Worm (Caenorhabditis elegans): ENCODE data around the gene C05E11.6.

DNA sequence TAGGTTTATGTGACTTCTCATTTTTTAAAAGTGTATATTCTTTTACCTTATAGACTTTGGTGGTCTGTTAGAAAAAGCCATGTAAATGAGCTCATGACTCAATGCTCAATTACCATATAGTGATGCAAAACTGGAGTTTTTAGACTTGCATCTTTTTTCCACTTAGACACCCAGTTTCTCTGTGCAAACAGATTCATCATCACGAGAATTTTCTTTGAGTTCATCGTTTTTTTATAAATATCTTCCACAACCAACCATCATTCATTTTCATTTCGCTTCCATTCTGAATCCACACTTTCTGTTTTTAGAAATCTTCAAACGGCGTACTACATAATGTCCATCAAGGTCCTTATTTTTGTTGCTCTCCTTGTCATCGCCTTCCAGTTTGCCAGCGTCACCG lies 17.4 kb upstream of the C05E11.6 start, which contains the start of gene C07A12.2:
- TF ChIP-seq mdl-1 (tag; optimal IDR thresholded peaks at IDR 0.05) (no peak), egl-27 (tag; optimal IDR thresholded peaks at IDR 0.05) (no peak), nhr-76 (tag; optimal IDR thresholded peaks at IDR 0.05) (no peak), unc-62 (GFP tag; optimal IDR thresholded peaks at IDR 0.05) (no peak), nhr-11 (tag; optimal IDR thresholded peaks at IDR 0.05) (no peak), egl-5 (tag; optimal IDR thresholded peaks at IDR 0.05) (no peak), aly-2 (tag; optimal IDR thresholded peaks at IDR 0.05) (no peak), elt-2 (tag; optimal IDR thresholded peaks at IDR 0.05) (no peak), nhr-23 (tag; optimal IDR thresholded peaks at IDR 0.05) (no peak), lin-15B (tag; optimal IDR thresholded peaks at IDR 0.05) (no peak), unc-39 (tag; optimal IDR thresholded peaks at IDR 0.05) (no peak), ama-1 (optimal IDR thresholded peaks at IDR 0.05) (no peak), nhr-237 (tag; optimal IDR thresholded peaks at IDR 0.05) (no peak)

Measured in whole organism, L3 larva.